Fruit fly (Drosophila melanogaster) whole organism, embryonic: ENCODE data around the gene Myo31DF.
A peak's percentile ranks its signal among the peaks of the same experiment; 100 is the strongest.

ENCODE experiments used
- ATbp ChIP-seq: fragments of 200-800 bp; sonication (Bioruptor generic); optimal IDR thresholded peaks from 2 replicates; lab custom pipeline; 2017; ENCODE audit warnings: missing biosample characterization, mild to moderate bottlenecking, missing genetic modification characterization, missing genetic modification reagents
- Asciz ChIP-seq: fragments of 200-800 bp; sonication (Bioruptor generic); optimal IDR thresholded peaks from 2 replicates; lab custom pipeline; 2017; ENCODE audit warnings: missing biosample characterization, mild to moderate bottlenecking, missing genetic modification characterization, missing genetic modification reagents
- Bdp1 ChIP-seq: fragments of 200-800 bp; sonication (Bioruptor generic); optimal IDR thresholded peaks from 3 replicates; lab custom pipeline; 2016; ENCODE audit warnings: missing biosample characterization, missing genetic modification characterization
- CG10267 ChIP-seq: fragments of 200-800 bp; sonication (Bioruptor generic); optimal IDR thresholded peaks from 2 replicates; lab custom pipeline; 2018; ENCODE audit warnings: missing biosample characterization, mild to moderate bottlenecking, missing genetic modification characterization, moderate library complexity
- CG1233 ChIP-seq: fragments of 200-800 bp; sonication (Bioruptor generic); optimal IDR thresholded peaks from 4 replicates; lab custom pipeline; 2018; ENCODE audit warnings: missing biosample characterization, mild to moderate bottlenecking, missing genetic modification characterization
- CG12391 ChIP-seq: fragments of 200-800 bp; sonication (Bioruptor generic); optimal IDR thresholded peaks from 3 replicates; lab custom pipeline; 2018; ENCODE audit warnings: missing biosample characterization, mild to moderate bottlenecking, missing genetic modification characterization, moderate library complexity
- CG13424 ChIP-seq: fragments of 200-800 bp; sonication (Bioruptor generic); optimal IDR thresholded peaks from 2 replicates; lab custom pipeline; 2019; ENCODE audit warnings: missing biosample characterization, mild to moderate bottlenecking, missing genetic modification characterization, moderate library complexity
- CG15073 ChIP-seq: fragments of 200-800 bp; sonication (Bioruptor generic); optimal IDR thresholded peaks from 2 replicates; lab custom pipeline; 2016; ENCODE audit warnings: missing biosample characterization, missing genetic modification characterization
- CG1602 ChIP-seq: fragments of 200-800 bp; sonication (Bioruptor generic); optimal IDR thresholded peaks from 3 replicates; lab custom pipeline; 2016; ENCODE audit warnings: missing biosample characterization, missing genetic modification characterization
- CG1603 ChIP-seq: fragments of 200-800 bp; sonication (Bioruptor generic); optimal IDR thresholded peaks from 2 replicates; lab custom pipeline; 2019; ENCODE audit warnings: missing biosample characterization, mild to moderate bottlenecking, missing genetic modification characterization, moderate library complexity
- CG18262 ChIP-seq: fragments of 200-800 bp; optimal IDR thresholded peaks from 3 replicates; lab custom pipeline; 2019; ENCODE audit warnings: missing biosample characterization, mild to moderate bottlenecking, missing genetic modification characterization, moderate library complexity
- CG18476 ChIP-seq: fragments of 200-800 bp; sonication (Bioruptor generic); optimal IDR thresholded peaks from 2 replicates; lab custom pipeline; 2016; ENCODE audit warnings: missing biosample characterization, mild to moderate bottlenecking, missing genetic modification characterization
- CG18619 ChIP-seq: fragments of 200-800 bp; sonication (Bioruptor generic); optimal IDR thresholded peaks from 3 replicates; lab custom pipeline; 2017; ENCODE audit warnings: missing biosample characterization, mild to moderate bottlenecking, missing genetic modification characterization
- CG33213 ChIP-seq: fragments of 200-800 bp; sonication (Bioruptor generic); optimal IDR thresholded peaks from 3 replicates; lab custom pipeline; 2016; ENCODE audit warnings: missing biosample characterization, missing genetic modification characterization
- CG3847 ChIP-seq: fragments of 200-800 bp; sonication (Bioruptor generic); IDR thresholded peaks from 2 replicates; pipeline ENCODE4 v1.3.6; 2022; ENCODE audit warnings: missing biosample characterization, missing genetic modification characterization
- CG43689 ChIP-seq: fragments of 200-800 bp; sonication (Bioruptor generic); IDR thresholded peaks from 2 replicates; pipeline ENCODE4 v1.3.6; 2022; ENCODE audit warnings: missing biosample characterization, missing genetic modification characterization
- CG4617 ChIP-seq: fragments of 200-800 bp; sonication (Bioruptor generic); optimal IDR thresholded peaks from 3 replicates; lab custom pipeline; 2016; ENCODE audit warnings: missing biosample characterization, missing genetic modification characterization, borderline replicate concordance
- CG6254 ChIP-seq: fragments of 200-800 bp; sonication (Bioruptor generic); optimal IDR thresholded peaks from 3 replicates; lab custom pipeline; 2017; ENCODE audit warnings: mild to moderate bottlenecking, missing biosample characterization, missing genetic modification reagents, missing genetic modification characterization
- CG7745 ChIP-seq: fragments of 200-800 bp; sonication (Bioruptor generic); optimal IDR thresholded peaks from 2 replicates; lab custom pipeline; 2018; ENCODE audit warnings: missing biosample characterization, mild to moderate bottlenecking, missing genetic modification characterization, moderate library complexity
- CG7987 ChIP-seq: fragments of 200-800 bp; sonication (Bioruptor generic); optimal IDR thresholded peaks from 2 replicates; lab custom pipeline; 2018; ENCODE audit warnings: missing biosample characterization, mild to moderate bottlenecking, missing genetic modification characterization, moderate library complexity
- CG8089 ChIP-seq: fragments of 200-800 bp; sonication (Bioruptor generic); optimal IDR thresholded peaks from 3 replicates; lab custom pipeline; 2016; ENCODE audit warnings: missing biosample characterization, missing genetic modification characterization
- CG8290 ChIP-seq, 3 experiments: fragments of 200-800 bp; sonication (Bioruptor generic); optimal IDR thresholded peaks; 2 replicates each; lab custom pipeline; 2016 to 2019; ENCODE audit warnings: missing biosample characterization in 3 of 3, missing genetic modification characterization in 3 of 3, mild to moderate bottlenecking in 2 of 3, moderate library complexity in 1 of 3
- HLHmδ ChIP-seq: fragments of 200-800 bp; sonication (Bioruptor generic); optimal IDR thresholded peaks from 2 replicates; lab custom pipeline; 2018; ENCODE audit warnings: missing biosample characterization, mild to moderate bottlenecking, missing genetic modification characterization, moderate library complexity
- Jarid2 ChIP-seq: fragments of 200-800 bp; sonication (Bioruptor generic); optimal IDR thresholded peaks from 3 replicates; lab custom pipeline; 2017; ENCODE audit warnings: mild to moderate bottlenecking, missing biosample characterization, missing genetic modification reagents, missing genetic modification characterization
- Lim3 ChIP-seq: fragments of 200-800 bp; sonication (Bioruptor generic); IDR thresholded peaks from 2 replicates; pipeline ENCODE4 v1.3.6; 2022; ENCODE audit warnings: missing biosample characterization, missing genetic modification characterization
- MTF-1 ChIP-seq: fragments of 200-800 bp; sonication (Bioruptor generic); optimal IDR thresholded peaks from 2 replicates; lab custom pipeline; 2018; ENCODE audit warnings: missing biosample characterization, mild to moderate bottlenecking, missing genetic modification characterization, borderline replicate concordance
- Meics ChIP-seq: fragments of 200-800 bp; sonication (Bioruptor generic); optimal IDR thresholded peaks from 2 replicates; lab custom pipeline; 2017; ENCODE audit warnings: missing biosample characterization, mild to moderate bottlenecking, missing genetic modification characterization
- Rfx ChIP-seq: fragments of 200-800 bp; sonication (Bioruptor generic); IDR thresholded peaks from 2 replicates; pipeline ENCODE4 v1.3.6; 2022; ENCODE audit warnings: missing biosample characterization, missing genetic modification characterization
- Spps ChIP-seq: fragments of 200-800 bp; sonication (Bioruptor generic); optimal IDR thresholded peaks from 2 replicates; lab custom pipeline; 2018; ENCODE audit warnings: missing biosample characterization, mild to moderate bottlenecking, missing genetic modification characterization
- Sry-δ ChIP-seq: fragments of 200-800 bp; sonication (Bioruptor generic); optimal IDR thresholded peaks from 2 replicates; lab custom pipeline; 2016; ENCODE audit warnings: missing biosample characterization, missing genetic modification characterization
- al ChIP-seq: fragments of 200-800 bp; sonication (Bioruptor generic); IDR thresholded peaks from 2 replicates; pipeline ENCODE4 v1.3.6; 2022; ENCODE audit warnings: missing biosample characterization, missing genetic modification characterization
- caup ChIP-seq: fragments of 200-800 bp; sonication (Bioruptor generic); optimal IDR thresholded peaks from 3 replicates; lab custom pipeline; 2017; ENCODE audit warnings: missing biosample characterization, mild to moderate bottlenecking, missing genetic modification characterization, moderate library complexity; ENCODE audit not compliant: severe bottlenecking
- cg ChIP-seq: fragments of 200-800 bp; sonication (Bioruptor generic); optimal IDR thresholded peaks from 3 replicates; lab custom pipeline; 2019; ENCODE audit warnings: missing biosample characterization, mild to moderate bottlenecking, missing genetic modification characterization, moderate library complexity
- fd64A ChIP-seq: fragments of 200-800 bp; sonication (Bioruptor generic); optimal IDR thresholded peaks from 3 replicates; lab custom pipeline; 2018; ENCODE audit warnings: missing biosample characterization, mild to moderate bottlenecking, missing genetic modification characterization
- fd96Cb ChIP-seq: fragments of 200-800 bp; sonication (Bioruptor generic); optimal IDR thresholded peaks from 2 replicates; lab custom pipeline; 2018; ENCODE audit warnings: missing biosample characterization, mild to moderate bottlenecking, missing genetic modification characterization, moderate library complexity
- gcm ChIP-seq: fragments of 200-800 bp; sonication (Bioruptor generic); optimal IDR thresholded peaks from 2 replicates; lab custom pipeline; 2019; ENCODE audit warnings: missing biosample characterization, mild to moderate bottlenecking, missing genetic modification characterization, moderate library complexity
- gem ChIP-seq: fragments of 200-800 bp; sonication (Bioruptor generic); optimal IDR thresholded peaks from 2 replicates; lab custom pipeline; 2019; ENCODE audit warnings: missing biosample characterization, mild to moderate bottlenecking, missing genetic modification characterization, moderate library complexity
- inv ChIP-seq: fragments of 200-800 bp; sonication (Bioruptor generic); IDR thresholded peaks from 2 replicates; pipeline ENCODE4 v1.3.6; 2022; ENCODE audit warnings: missing biosample characterization, missing genetic modification characterization; ENCODE audit not compliant: partially characterized antibody
- klu ChIP-seq: fragments of 200-800 bp; sonication (Bioruptor generic); IDR thresholded peaks from 2 replicates; pipeline ENCODE4 v1.3.6; 2022; ENCODE audit warnings: missing biosample characterization, missing genetic modification characterization
- lab ChIP-seq: fragments of 200-800 bp; sonication (Bioruptor generic); optimal IDR thresholded peaks from 3 replicates; lab custom pipeline; 2017; ENCODE audit warnings: missing biosample characterization, missing genetic modification characterization, mild to moderate bottlenecking, moderate library complexity, missing genetic modification reagents
- lola ChIP-seq, 3 experiments: fragments of >200 bp in 2 of 3; fragments of 200-800 bp in 1 of 3; sonication (Bioruptor generic) in 1 of 3; optimal IDR thresholded peaks; 2 replicates each; lab custom pipeline; 2017 to 2019; ENCODE audit warnings: missing biosample characterization in 3 of 3, missing genetic modification characterization in 3 of 3, mild to moderate bottlenecking in 1 of 3, moderate library complexity in 1 of 3
- maf-S ChIP-seq: fragments of 200-800 bp; sonication (Bioruptor generic); optimal IDR thresholded peaks from 2 replicates; lab custom pipeline; 2016; ENCODE audit warnings: missing biosample characterization, missing genetic modification characterization
- p53 ChIP-seq: fragments of 200-800 bp; sonication (Bioruptor generic); optimal IDR thresholded peaks from 2 replicates; lab custom pipeline; 2016; ENCODE audit warnings: missing biosample characterization, missing genetic modification characterization
- prd ChIP-seq, 3 experiments: fragments of >200 bp in 2 of 3; fragments of 200-800 bp in 1 of 3; sonication (Bioruptor generic) in 1 of 3; optimal IDR thresholded peaks in 2 of 3; IDR thresholded peaks in 1 of 3; 2 replicates in 2 of 3; 3 replicates in 1 of 3; pipeline versions ENCODE4 v1.3.6 to Lab custom; 2017 to 2022; ENCODE audit warnings: missing biosample characterization in 1 of 3, missing genetic modification characterization in 1 of 3
- sens-2 ChIP-seq: fragments of 200-800 bp; sonication (Bioruptor generic); IDR thresholded peaks from 2 replicates; pipeline ENCODE4 v1.3.6; 2022; ENCODE audit warnings: missing biosample characterization, missing genetic modification characterization
- vfl ChIP-seq: fragments of 200-800 bp; sonication (Bioruptor generic); optimal IDR thresholded peaks from 2 replicates; lab custom pipeline; 2016; ENCODE audit warnings: missing biosample characterization, missing genetic modification characterization
- wek ChIP-seq: fragments of 200-800 bp; sonication (Bioruptor generic); optimal IDR thresholded peaks from 3 replicates; lab custom pipeline; 2018; ENCODE audit warnings: missing biosample characterization, mild to moderate bottlenecking, missing genetic modification characterization, moderate library complexity
- zfh1 ChIP-seq: fragments of 200-800 bp; sonication (Bioruptor generic); IDR thresholded peaks from 3 replicates; pipeline ENCODE4 v1.3.6; 2022; ENCODE audit warnings: missing biosample characterization, missing genetic modification characterization

Myo31DF gene

dm6 chr2L:10552807-10553206 is 46.2 kb upstream of the Myo31DF start (continued):
- no peak for TF ChIP-seq CG4617 (GFP tag; lab: Kevin White, UChicago)
- TF ChIP-seq HLHmδ (GFP tag; lab: Kevin White, UChicago): peak; percentile 85
- no peak for TF ChIP-seq p53 (GFP tag; lab: Kevin White, UChicago)
- TF ChIP-seq CG18262 (tag; lab: Kevin White, UChicago): peak; percentile 33
- peak; percentile 75 for TF ChIP-seq caup (GFP tag; lab: Kevin White, UChicago)
- no peak for TF ChIP-seq CG18476 (GFP tag; lab: Kevin White, UChicago)
- peak; percentile 22 for TF ChIP-seq Asciz (GFP tag; lab: Kevin White, UChicago)
- peak; percentile 79 for TF ChIP-seq lab
- TF ChIP-seq sens-2 (GFP tag; lab: Robert Waterston, UW): peak; percentile 54; the same call in 1 of the 2 replicates
- TF ChIP-seq gcm (GFP tag; lab: Kevin White, UChicago): peak; percentile 21
- TF ChIP-seq fd96Cb (tag; lab: Kevin White, UChicago): no peak
- TF ChIP-seq CG33213 (GFP tag; lab: Kevin White, UChicago): peak; percentile 6
- TF ChIP-seq CG10267: no peak
- 0 out of 2 replicates have a peak, but pooled peaks have one; percentile 17 for TF ChIP-seq CG3847 (GFP tag; lab: Robert Waterston, UW)
- peak; percentile 60 for TF ChIP-seq MTF-1 (GFP tag; lab: Kevin White, UChicago)
- TF ChIP-seq lola (GFP tag; optimal IDR thresholded peaks at IDR 0.05; lab: Kevin White, UChicago): peak in 1 of 3 experiments; percentile 55
- no peak for TF ChIP-seq CG43689 (GFP tag; lab: Robert Waterston, UW)
- no peak for TF ChIP-seq Sry-δ (GFP tag; lab: Kevin White, UChicago)
- TF ChIP-seq cg: no peak
- peak; percentile 43 for TF ChIP-seq Bdp1 (GFP tag; lab: Kevin White, UChicago)
- peak; percentile 25 for TF ChIP-seq CG13424 (tag; lab: Kevin White, UChicago)
- TF ChIP-seq inv (GFP tag; lab: Robert Waterston, UW): no peak
- no peak for TF ChIP-seq prd (optimal IDR thresholded peaks at IDR 0.05; lab: Kevin White, UChicago)
- 0 out of 3 replicates have a peak, but pooled peaks have one; percentile 20 for TF ChIP-seq prd (GFP tag; IDR thresholded peaks at IDR 0.05; lab: Robert Waterston, UW)
- no peak for TF ChIP-seq vfl (GFP tag; lab: Kevin White, UChicago)
- peak; percentile 66 for TF ChIP-seq CG1233 (GFP tag; lab: Kevin White, UChicago)
- peak; percentile 52; the same call in 1 of the 2 replicates for TF ChIP-seq Rfx
- TF ChIP-seq CG8290 (GFP tag; optimal IDR thresholded peaks at IDR 0.05; lab: Kevin White, UChicago): peak; percentile 20
- peak; percentile 59 to 61 for TF ChIP-seq CG8290 (tag; optimal IDR thresholded peaks at IDR 0.05; lab: Kevin White, UChicago)
- TF ChIP-seq maf-S (GFP tag; lab: Kevin White, UChicago): no peak
- peak; percentile 73 for TF ChIP-seq CG7987 (GFP tag; lab: Kevin White, UChicago)
- TF ChIP-seq klu (GFP tag; lab: Robert Waterston, UW): no peak
- peak; percentile 64 for TF ChIP-seq CG1603 (tag; lab: Kevin White, UChicago)
- no peak for TF ChIP-seq CG15073 (GFP tag; lab: Kevin White, UChicago)
- peak; percentile 7 for TF ChIP-seq CG6254
- peak; percentile 24 for TF ChIP-seq Meics (GFP tag; lab: Kevin White, UChicago)
- no peak for TF ChIP-seq al (GFP tag; lab: Robert Waterston, UW)
- TF ChIP-seq wek (GFP tag; lab: Kevin White, UChicago): peak; percentile 45
- TF ChIP-seq fd64A (GFP tag; lab: Kevin White, UChicago): peak; percentile 58
- peak; percentile 7 for TF ChIP-seq Spps
- TF ChIP-seq ATbp (GFP tag; lab: Kevin White, UChicago): peak; percentile 33
- peak; percentile 33 for TF ChIP-seq CG1602
- TF ChIP-seq Jarid2: no peak
- peak; percentile 54 for TF ChIP-seq gem (tag; lab: Kevin White, UChicago)
- TF ChIP-seq Lim3 (GFP tag; lab: Robert Waterston, UW): peak; percentile 18; the same call in 1 of the 2 replicates
- peak; percentile 11 for TF ChIP-seq CG8089
- peak; percentile 67 for TF ChIP-seq zfh1 (GFP tag; lab: Robert Waterston, UW)
- peak; percentile 86 for TF ChIP-seq CG7745
- TF ChIP-seq CG18619 (GFP tag; lab: Kevin White, UChicago): peak; percentile 10
- TF ChIP-seq CG12391 (tag; lab: Kevin White, UChicago): peak; percentile 5
